Fruit fly (Drosophila melanogaster) whole organism, embryonic: ENCODE measurements around the gene Bicra.
A peak's percentile ranks its signal among the peaks of the same experiment; 100 is the strongest.

ENCODE experiments used
- Bdp1 ChIP-seq: fragments of 200-800 bp; sonication (Bioruptor generic); optimal IDR thresholded peaks from 3 replicates; lab custom pipeline; 2016; ENCODE audit warnings: missing biosample characterization, missing genetic modification characterization
- CG10274 ChIP-seq: fragments of 200-800 bp; sonication (Bioruptor generic); optimal IDR thresholded peaks from 3 replicates; lab custom pipeline; 2017; ENCODE audit warnings: missing biosample characterization, mild to moderate bottlenecking, missing genetic modification characterization
- CG10366 ChIP-seq: fragments of 200-800 bp; sonication (Bioruptor generic); IDR thresholded peaks from 2 replicates; pipeline ENCODE4 v1.3.6; 2022; ENCODE audit warnings: missing biosample characterization, missing genetic modification characterization
- CG10654 ChIP-seq: fragments of 200-800 bp; sonication (Bioruptor generic); optimal IDR thresholded peaks from 2 replicates; lab custom pipeline; 2016; ENCODE audit warnings: missing biosample characterization, missing genetic modification characterization
- CG12104 ChIP-seq: fragments of 200-800 bp; sonication (Bioruptor generic); optimal IDR thresholded peaks from 3 replicates; lab custom pipeline; 2016; ENCODE audit warnings: missing biosample characterization, missing genetic modification characterization
- CG12299 ChIP-seq: fragments of 200-800 bp; sonication (Bioruptor generic); optimal IDR thresholded peaks from 2 replicates; lab custom pipeline; 2018; ENCODE audit warnings: missing biosample characterization, mild to moderate bottlenecking, missing genetic modification characterization
- CG1233 ChIP-seq: fragments of 200-800 bp; sonication (Bioruptor generic); optimal IDR thresholded peaks from 4 replicates; lab custom pipeline; 2018; ENCODE audit warnings: missing biosample characterization, mild to moderate bottlenecking, missing genetic modification characterization
- CG12942 ChIP-seq: fragments of 200-800 bp; sonication (Bioruptor generic); optimal IDR thresholded peaks from 3 replicates; lab custom pipeline; 2016; ENCODE audit warnings: missing biosample characterization, missing genetic modification characterization
- CG15601 ChIP-seq: fragments of 200-800 bp; sonication (Bioruptor generic); optimal IDR thresholded peaks from 3 replicates; lab custom pipeline; 2019; ENCODE audit warnings: missing biosample characterization, mild to moderate bottlenecking, missing genetic modification characterization, moderate library complexity
- CG16779 ChIP-seq: fragments of 200-800 bp; sonication (Bioruptor generic); IDR thresholded peaks from 2 replicates; pipeline ENCODE4 v1.3.6; 2022; ENCODE audit warnings: missing biosample characterization, missing genetic modification characterization
- CG2202 ChIP-seq: fragments of 200-800 bp; sonication (Bioruptor generic); optimal IDR thresholded peaks from 2 replicates; lab custom pipeline; 2018; ENCODE audit warnings: missing biosample characterization, mild to moderate bottlenecking, missing genetic modification characterization
- CG3065 ChIP-seq: fragments of 200-800 bp; sonication (Bioruptor generic); optimal IDR thresholded peaks from 2 replicates; lab custom pipeline; 2016; ENCODE audit warnings: missing biosample characterization, missing genetic modification characterization
- CG31388 ChIP-seq: fragments of 200-800 bp; sonication (Bioruptor generic); optimal IDR thresholded peaks from 2 replicates; lab custom pipeline; 2016; ENCODE audit warnings: missing biosample characterization, missing genetic modification characterization
- CG31441 ChIP-seq: fragments of 200-800 bp; sonication (Bioruptor generic); IDR thresholded peaks from 2 replicates; pipeline ENCODE4 v1.3.6; 2022; ENCODE audit warnings: missing biosample characterization, missing genetic modification characterization
- CG3163 ChIP-seq: fragments of 200-800 bp; sonication (Bioruptor generic); optimal IDR thresholded peaks from 3 replicates; lab custom pipeline; 2016; ENCODE audit warnings: missing biosample characterization, missing genetic modification characterization
- CG32772 ChIP-seq: fragments of 200-800 bp; sonication (Bioruptor generic); IDR thresholded peaks from 2 replicates; pipeline ENCODE4 v1.3.6; 2022; ENCODE audit warnings: missing biosample characterization, missing genetic modification characterization
- CG3407 ChIP-seq: fragments of 200-800 bp; sonication (Bioruptor generic); optimal IDR thresholded peaks from 2 replicates; lab custom pipeline; 2018; ENCODE audit warnings: missing biosample characterization, mild to moderate bottlenecking, missing genetic modification characterization
- CG4282 ChIP-seq: fragments of 200-800 bp; sonication (Bioruptor generic); optimal IDR thresholded peaks from 2 replicates; lab custom pipeline; 2016; ENCODE audit warnings: missing biosample characterization, missing genetic modification characterization
- CG4617 ChIP-seq: fragments of 200-800 bp; sonication (Bioruptor generic); optimal IDR thresholded peaks from 3 replicates; lab custom pipeline; 2016; ENCODE audit warnings: missing biosample characterization, missing genetic modification characterization, borderline replicate concordance
- CG4854 ChIP-seq: fragments of 200-800 bp; sonication (Bioruptor generic); optimal IDR thresholded peaks from 2 replicates; lab custom pipeline; 2016; ENCODE audit warnings: missing biosample characterization, missing genetic modification characterization, inconsistent platforms
- CG5180 ChIP-seq: fragments of 200-800 bp; sonication (Bioruptor generic); optimal IDR thresholded peaks from 3 replicates; lab custom pipeline; 2017; ENCODE audit warnings: missing biosample characterization, missing genetic modification characterization, mild to moderate bottlenecking, moderate library complexity, missing genetic modification reagents
- CG6689 ChIP-seq: fragments of 200-800 bp; sonication (Bioruptor generic); IDR thresholded peaks from 2 replicates; pipeline ENCODE4 v1.3.6; 2022; ENCODE audit warnings: missing biosample characterization, missing genetic modification characterization
- CG8924 ChIP-seq: fragments of 200-800 bp; optimal IDR thresholded peaks from 3 replicates; lab custom pipeline; 2019; ENCODE audit warnings: missing biosample characterization, mild to moderate bottlenecking, missing genetic modification characterization, moderate library complexity
- D19A ChIP-seq: fragments of 200-800 bp; optimal IDR thresholded peaks from 3 replicates; lab custom pipeline; 2019; ENCODE audit warnings: missing biosample characterization, mild to moderate bottlenecking, missing genetic modification characterization, moderate library complexity
- Dad ChIP-seq: fragments of 200-800 bp; sonication (Bioruptor generic); optimal IDR thresholded peaks from 3 replicates; lab custom pipeline; 2016; ENCODE audit warnings: missing biosample characterization, missing genetic modification characterization
- Dip2 ChIP-seq: fragments of 200-800 bp; sonication (Bioruptor generic); IDR thresholded peaks from 2 replicates; pipeline ENCODE4 v1.3.6; 2022; ENCODE audit warnings: missing biosample characterization, missing genetic modification characterization
- Doc2 ChIP-seq: fragments of 200-800 bp; sonication (Bioruptor generic); IDR thresholded peaks from 2 replicates; pipeline ENCODE4 v1.3.6; 2022; ENCODE audit warnings: missing biosample characterization, missing genetic modification characterization
- ERR ChIP-seq: fragments of 200-800 bp; sonication (Bioruptor generic); optimal IDR thresholded peaks from 2 replicates; lab custom pipeline; 2016; ENCODE audit warnings: missing biosample characterization, missing genetic modification characterization
- Ets97D ChIP-seq: fragments of 200-800 bp; sonication (Bioruptor generic); optimal IDR thresholded peaks from 3 replicates; lab custom pipeline; 2016; ENCODE audit warnings: missing biosample characterization, missing genetic modification characterization
- Hand ChIP-seq: fragments of 200-800 bp; sonication (Bioruptor generic); optimal IDR thresholded peaks from 2 replicates; lab custom pipeline; 2017; ENCODE audit warnings: mild to moderate bottlenecking, missing biosample characterization, missing genetic modification reagents, missing genetic modification characterization
- Hmr ChIP-seq: fragments of 200-800 bp; sonication (Bioruptor generic); optimal IDR thresholded peaks from 3 replicates; lab custom pipeline; 2017; ENCODE audit warnings: mild to moderate bottlenecking, missing biosample characterization, missing genetic modification reagents, missing genetic modification characterization
- Mes4 ChIP-seq: fragments of 200-800 bp; sonication (Bioruptor generic); optimal IDR thresholded peaks from 2 replicates; lab custom pipeline; 2016; ENCODE audit warnings: missing biosample characterization, missing genetic modification characterization
- NK7.1 ChIP-seq: fragments of 200-800 bp; sonication (Bioruptor generic); optimal IDR thresholded peaks from 3 replicates; lab custom pipeline; 2016; ENCODE audit warnings: missing biosample characterization, missing genetic modification characterization
- Nf-YB ChIP-seq: fragments of 200-800 bp; sonication (Bioruptor generic); optimal IDR thresholded peaks from 3 replicates; lab custom pipeline; 2019; ENCODE audit warnings: missing biosample characterization, mild to moderate bottlenecking, missing genetic modification characterization, moderate library complexity
- Oli ChIP-seq: fragments of 200-800 bp; sonication (Bioruptor generic); optimal IDR thresholded peaks from 2 replicates; lab custom pipeline; 2018; ENCODE audit warnings: missing biosample characterization, mild to moderate bottlenecking, missing genetic modification characterization, moderate library complexity
- Trl ChIP-seq, 3 experiments: fragments of >200 bp in 2 of 3; fragments of 200-800 bp in 1 of 3; sonication (Bioruptor generic) in 1 of 3; optimal IDR thresholded peaks; 2 replicates in 1 of 3; 3 replicates in 2 of 3; lab custom pipeline; 2016 to 2017; ENCODE audit warnings: missing biosample characterization in 1 of 3, missing genetic modification characterization in 1 of 3
- ash1 ChIP-seq: fragments of 200-800 bp; sonication (Bioruptor generic); optimal IDR thresholded peaks from 2 replicates; lab custom pipeline; 2018; ENCODE audit warnings: missing biosample characterization, mild to moderate bottlenecking, missing genetic modification characterization
- caup ChIP-seq: fragments of 200-800 bp; sonication (Bioruptor generic); optimal IDR thresholded peaks from 3 replicates; lab custom pipeline; 2017; ENCODE audit warnings: missing biosample characterization, mild to moderate bottlenecking, missing genetic modification characterization, moderate library complexity; ENCODE audit not compliant: severe bottlenecking
- crp ChIP-seq, 2 experiments: fragments of 200-800 bp; sonication (Bioruptor generic); optimal IDR thresholded peaks; 2 replicates in 1 of 2; 3 replicates in 1 of 2; lab custom pipeline; 2017; ENCODE audit warnings: missing biosample characterization in 2 of 2, missing genetic modification characterization in 2 of 2, mild to moderate bottlenecking in 1 of 2, moderate library complexity in 1 of 2
- danr ChIP-seq: fragments of 200-800 bp; sonication (Bioruptor generic); IDR thresholded peaks from 2 replicates; pipeline ENCODE4 v1.3.6; 2022; ENCODE audit warnings: missing biosample characterization, missing genetic modification characterization
- exex ChIP-seq: fragments of 200-800 bp; sonication (Bioruptor generic); optimal IDR thresholded peaks from 4 replicates; lab custom pipeline; 2018; ENCODE audit warnings: missing biosample characterization, mild to moderate bottlenecking, missing genetic modification characterization, moderate library complexity
- h ChIP-seq: fragments of >200 bp; optimal IDR thresholded peaks from 2 replicates; lab custom pipeline; 2017
- insv ChIP-seq, 2 experiments: fragments of 200-800 bp; sonication (Bioruptor generic); optimal IDR thresholded peaks; 3 replicates each; lab custom pipeline; 2016 to 2018; ENCODE audit warnings: missing biosample characterization in 2 of 2, missing genetic modification characterization in 2 of 2
- kah ChIP-seq: fragments of 200-800 bp; sonication (Bioruptor generic); optimal IDR thresholded peaks from 2 replicates; lab custom pipeline; 2018; ENCODE audit warnings: missing biosample characterization, mild to moderate bottlenecking, missing genetic modification characterization
- mirr ChIP-seq: fragments of 200-800 bp; sonication (Bioruptor generic); optimal IDR thresholded peaks from 3 replicates; lab custom pipeline; 2018; ENCODE audit warnings: missing biosample characterization, mild to moderate bottlenecking, missing genetic modification characterization
- p53 ChIP-seq: fragments of 200-800 bp; sonication (Bioruptor generic); optimal IDR thresholded peaks from 2 replicates; lab custom pipeline; 2016; ENCODE audit warnings: missing biosample characterization, missing genetic modification characterization
- peb ChIP-seq: fragments of 200-800 bp; sonication (Bioruptor generic); IDR thresholded peaks from 2 replicates; pipeline ENCODE4 v1.3.6; 2022; ENCODE audit warnings: missing biosample characterization, missing genetic modification characterization
- slp2 ChIP-seq: fragments of 200-800 bp; sonication (Bioruptor generic); optimal IDR thresholded peaks from 2 replicates; lab custom pipeline; 2016; ENCODE audit warnings: missing biosample characterization, missing genetic modification characterization
- so ChIP-seq: fragments of 200-800 bp; sonication (Bioruptor generic); IDR thresholded peaks from 3 replicates; pipeline ENCODE4 v1.3.6; 2022; ENCODE audit warnings: missing biosample characterization, missing genetic modification characterization
- sob ChIP-seq: fragments of 200-800 bp; sonication (Bioruptor generic); IDR thresholded peaks from 2 replicates; pipeline ENCODE4 v1.3.6; 2022; ENCODE audit warnings: missing biosample characterization, missing genetic modification characterization
- wek ChIP-seq: fragments of 200-800 bp; sonication (Bioruptor generic); optimal IDR thresholded peaks from 3 replicates; lab custom pipeline; 2018; ENCODE audit warnings: missing biosample characterization, mild to moderate bottlenecking, missing genetic modification characterization, moderate library complexity
- yki ChIP-seq: fragments of >200 bp; optimal IDR thresholded peaks from 3 replicates; lab custom pipeline; 2018

Bicra gene

dm6 chr3R:29151621-29152092, 88.8 kb downstream of the Bicra start, which contains the start of gene eIF2D (continued):
- peak; percentile 20 for TF ChIP-seq Bdp1 (GFP tag; lab: Kevin White, UChicago)
- TF ChIP-seq CG3163 (GFP tag; lab: Kevin White, UChicago), result no peak
- peak; percentile 30 for TF ChIP-seq kah (GFP tag; lab: Kevin White, UChicago)
- peak; percentile 71 for TF ChIP-seq CG6689 (GFP tag; lab: Robert Waterston, UW)
- TF ChIP-seq CG31441 (GFP tag; lab: Robert Waterston, UW), result peak; percentile 68
- TF ChIP-seq Dad (GFP tag; lab: Kevin White, UChicago), result peak; percentile 26
- no peak for TF ChIP-seq CG10274 (GFP tag; lab: Kevin White, UChicago)
- TF ChIP-seq CG4854 (GFP tag; lab: Kevin White, UChicago), result no peak
- TF ChIP-seq CG16779, result 0 out of 2 replicates have a peak, but pooled peaks have one; percentile 14
- TF ChIP-seq insv (GFP tag; optimal IDR thresholded peaks at IDR 0.05; lab: Kevin White, UChicago), result peak in 1 of 2 experiments; percentile 41
- no peak for TF ChIP-seq peb
- TF ChIP-seq h (lab: Kevin White, UChicago), result no peak
- TF ChIP-seq CG15601 (tag; lab: Kevin White, UChicago), result peak; percentile 32
- TF ChIP-seq Ets97D, result peak; percentile 35
- no peak for TF ChIP-seq ERR (GFP tag; lab: Kevin White, UChicago)
- no peak for TF ChIP-seq p53 (GFP tag; lab: Kevin White, UChicago)
- peak; percentile 18 for TF ChIP-seq NK7.1
- peak; percentile 83 for TF ChIP-seq wek (GFP tag; lab: Kevin White, UChicago)
- TF ChIP-seq CG31388, result no peak
- TF ChIP-seq Hand (GFP tag; lab: Kevin White, UChicago), result no peak
- TF ChIP-seq CG1233 (GFP tag; lab: Kevin White, UChicago), result peak; percentile 12
- TF ChIP-seq caup (GFP tag; lab: Kevin White, UChicago), result peak; percentile 68
- peak; percentile 67 for TF ChIP-seq CG8924 (tag; lab: Kevin White, UChicago)
- TF ChIP-seq Doc2, result no peak
- no peak for TF ChIP-seq ash1 (GFP tag; lab: Kevin White, UChicago)
- TF ChIP-seq CG32772 (GFP tag; lab: Robert Waterston, UW), result no peak
- TF ChIP-seq crp (GFP tag; optimal IDR thresholded peaks at IDR 0.05; lab: Kevin White, UChicago), result peak in 1 of 2 experiments; percentile 57
- TF ChIP-seq mirr (GFP tag; lab: Kevin White, UChicago), result no peak
- no peak for TF ChIP-seq yki
- TF ChIP-seq CG10366 (GFP tag; lab: Robert Waterston, UW), result peak; percentile 37
- TF ChIP-seq CG12104, result peak; percentile 65
- TF ChIP-seq exex (tag; lab: Kevin White, UChicago), result no peak
- peak; percentile 49 for TF ChIP-seq Oli (tag; lab: Kevin White, UChicago)
- peak; percentile 58; the same call in 1 of the 3 replicates for TF ChIP-seq so (GFP tag; lab: Robert Waterston, UW)
- no peak for TF ChIP-seq CG5180 (GFP tag; lab: Kevin White, UChicago)
- TF ChIP-seq danr, result no peak

dm6 chr3R:29153197-29153644, 90.4 kb downstream of the Bicra start, which contains the start of the genes Slbp and Rpn2:
Slbp (minus strand) TSS chr3R:29153266.
Rpn2 (plus strand) TSS chr3R:29153524.
- TF ChIP-seq Hmr (GFP tag; lab: Kevin White, UChicago), result peak; percentile 48
- TF ChIP-seq D19A (tag; lab: Kevin White, UChicago), result no peak
- TF ChIP-seq Nf-YB, result no peak
- no peak for TF ChIP-seq CG4282
- no peak for TF ChIP-seq CG2202 (tag; lab: Kevin White, UChicago)
- peak; percentile 43 for TF ChIP-seq CG12299 (tag; lab: Kevin White, UChicago)
- peak; percentile 16 for TF ChIP-seq slp2
- TF ChIP-seq CG12942, result peak; percentile 2
- TF ChIP-seq Mes4 (GFP tag; lab: Kevin White, UChicago), result no peak
- no peak for TF ChIP-seq CG3065 (GFP tag; lab: Kevin White, UChicago)
- TF ChIP-seq CG3407 (GFP tag; lab: Kevin White, UChicago), result no peak
- peak; percentile 49 for TF ChIP-seq p53 (GFP tag; lab: Kevin White, UChicago)
- TF ChIP-seq sob (GFP tag; lab: Robert Waterston, UW), result peak; percentile 62
- no peak for TF ChIP-seq Dip2 (GFP tag; lab: Robert Waterston, UW)
- no peak for TF ChIP-seq Trl (optimal IDR thresholded peaks at IDR 0.05; lab: Kevin White, UChicago)
- peak; percentile 42 for TF ChIP-seq Trl (GFP tag; optimal IDR thresholded peaks at IDR 0.05; lab: Kevin White, UChicago)
- TF ChIP-seq exex (tag; lab: Kevin White, UChicago), result peak; percentile 30
- no peak for TF ChIP-seq CG10654 (GFP tag; lab: Kevin White, UChicago)
- TF ChIP-seq CG4617 (GFP tag; lab: Kevin White, UChicago), result peak; percentile 89
